Worm (Caenorhabditis elegans): ENCODE data around the gene C23F12.3.

The C23F12.3 gene

ce11 chrX:9369927-9370326 lies 21.5 kb upstream of the C23F12.3 start:
- TF ChIP-seq F37B4.10 (GFP tag; IDR thresholded peaks at IDR 0.05) (no peak), nhr-80 (tag; optimal IDR thresholded peaks at IDR 0.05) (peak; percentile 57)

ce11 chrX:9372221-9372620 lies 19.2 kb upstream of the C23F12.3 start:
- TF ChIP-seq snpc-1.1 (tag; optimal IDR thresholded peaks at IDR 0.05; ENCODE audit: insufficient read depth), result no peak
- TF ChIP-seq mes-4 (tag; optimal IDR thresholded peaks at IDR 0.05), result no peak
- no peak for TF ChIP-seq ZK185.1 (tag; optimal IDR thresholded peaks at IDR 0.05; ENCODE audit: poor library complexity, severe bottlenecking)
- TF ChIP-seq let-526 (GFP tag; IDR thresholded peaks at IDR 0.05), result no peak
- no peak for TF ChIP-seq madf-3 (GFP tag; IDR thresholded peaks at IDR 0.05)
- TF ChIP-seq unc-130 (GFP tag; optimal IDR thresholded peaks at IDR 0.05), result no peak
- TF ChIP-seq F49E8.2 (tag; optimal IDR thresholded peaks at IDR 0.05; ENCODE audit: insufficient read depth), result no peak
- TF ChIP-seq ama-1 (optimal IDR thresholded peaks at IDR 0.05), result no peak
- no peak for TF ChIP-seq ama-1 (GFP tag; optimal IDR thresholded peaks at IDR 0.05)
- no peak for TF ChIP-seq B0261.1 (tag; optimal IDR thresholded peaks at IDR 0.05)
- TF ChIP-seq F57C9.4 (tag; optimal IDR thresholded peaks at IDR 0.05), result no peak
- no peak for TF ChIP-seq ztf-28 (GFP tag; IDR thresholded peaks at IDR 0.05)
- TF ChIP-seq egrh-3 (GFP tag; IDR thresholded peaks at IDR 0.05), result no peak
- no peak for TF ChIP-seq akir-1 (GFP tag; optimal IDR thresholded peaks at IDR 0.05)
- TF ChIP-seq F23B12.7 (tag; optimal IDR thresholded peaks at IDR 0.05; ENCODE audit: insufficient read depth), result no peak
- TF ChIP-seq nfya-2 (GFP tag; IDR thresholded peaks at IDR 0.05), result no peak
- no peak for TF ChIP-seq efl-1 (GFP tag; optimal IDR thresholded peaks at IDR 0.05)
- no peak for TF ChIP-seq C17E4.6 (GFP tag; IDR thresholded peaks at IDR 0.05)
- TF ChIP-seq dpff-1 (tag; optimal IDR thresholded peaks at IDR 0.05), result no peak
- TF ChIP-seq sea-2 (GFP tag; IDR thresholded peaks at IDR 0.05), result no peak

ce11 chrX:9372987-9373386 lies 18.5 kb upstream of the C23F12.3 start:
- no peak for TF ChIP-seq T26A5.8 (tag; optimal IDR thresholded peaks at IDR 0.05)
- TF ChIP-seq rpc-1 (optimal IDR thresholded peaks at IDR 0.05), result peak; percentile 71
- TF ChIP-seq rpc-1 (tag; optimal IDR thresholded peaks at IDR 0.05), result peak; percentile 82
- no peak for TF ChIP-seq nhr-27 (tag; optimal IDR thresholded peaks at IDR 0.05)
- TF ChIP-seq ceh-58 (GFP tag; IDR thresholded peaks at IDR 0.05), result no peak
- TF ChIP-seq him-1 (tag; optimal IDR thresholded peaks at IDR 0.05), result peak; percentile 77
- TF ChIP-seq Y53F4B.3 (GFP tag; IDR thresholded peaks at IDR 0.05), result no peak
- no peak for TF ChIP-seq C06A6.2 (GFP tag; conservative IDR thresholded peaks at IDR 0.05)
- peak; percentile 41 for TF ChIP-seq zim-3 (tag; optimal IDR thresholded peaks at IDR 0.05)
- no peak for TF ChIP-seq egl-18 (GFP tag; IDR thresholded peaks at IDR 0.05)
- no peak for TF ChIP-seq lin-35 (GFP tag; optimal IDR thresholded peaks at IDR 0.05)
- TF ChIP-seq F57C9.4 (tag; optimal IDR thresholded peaks at IDR 0.05), result no peak
- no peak for TF ChIP-seq tbx-9 (tag; optimal IDR thresholded peaks at IDR 0.05; ENCODE audit: borderline replicate concordance)
- peak; percentile 46 for TF ChIP-seq snpc-1.3 (tag; optimal IDR thresholded peaks at IDR 0.05; ENCODE audit: insufficient read depth)
- no peak for TF ChIP-seq madf-8 (GFP tag; conservative IDR thresholded peaks at IDR 0.05)
- peak; percentile 84 for TF ChIP-seq B0261.1 (tag; optimal IDR thresholded peaks at IDR 0.05)
- TF ChIP-seq xnd-1 (tag; optimal IDR thresholded peaks at IDR 0.05), result no peak
- TF ChIP-seq hrde-1 (tag; optimal IDR thresholded peaks at IDR 0.05; ENCODE audit: borderline replicate concordance), result no peak
- no peak for TF ChIP-seq ceh-40 (GFP tag; IDR thresholded peaks at IDR 0.05)
- no peak for TF ChIP-seq fkh-3 (tag; optimal IDR thresholded peaks at IDR 0.05)
- TF ChIP-seq C17E4.6 (GFP tag; IDR thresholded peaks at IDR 0.05), result no peak
- no peak for TF ChIP-seq ztf-25 (GFP tag; IDR thresholded peaks at IDR 0.05)
- TF ChIP-seq madf-6 (GFP tag; IDR thresholded peaks at IDR 0.05), result no peak
- TF ChIP-seq lin-26 (GFP tag; IDR thresholded peaks at IDR 0.05), result peak; percentile 87
- TF ChIP-seq bed-1 (GFP tag; IDR thresholded peaks at IDR 0.05), result no peak
- TF ChIP-seq nfya-2 (GFP tag; IDR thresholded peaks at IDR 0.05), result no peak
- no peak for TF ChIP-seq cebp-2 (GFP tag; IDR thresholded peaks at IDR 0.05)
- no peak for TF ChIP-seq dpff-1 (tag; optimal IDR thresholded peaks at IDR 0.05)
- TF ChIP-seq F39B2.1 (GFP tag; IDR thresholded peaks at IDR 0.05), result 0 out of 2 replicates have a peak, but pooled peaks have one; percentile 41
- peak; percentile 36; the same call in 1 of the 2 replicates for TF ChIP-seq pbrm-1 (GFP tag; IDR thresholded peaks at IDR 0.05)

All from whole organism, young adult.